Worm (Caenorhabditis elegans) whole organism, L3 larva: ENCODE measurements around the gene F49C5.5.

Experiments
- ZK546.5 ChIP-seq: sonication (generic microtip); optimal IDR thresholded peaks from 2 replicates; lab custom pipeline; 2017; ENCODE audit warnings: missing biosample characterization, missing genetic modification characterization
- ama-1 ChIP-seq: fragments of 150-350 bp; optimal IDR thresholded peaks from 2 replicates; lab custom pipeline; 2018
- ceh-16 ChIP-seq: sonication (generic microtip); optimal IDR thresholded peaks from 2 replicates; lab custom pipeline; 2017; ENCODE audit warnings: missing biosample characterization, missing genetic modification characterization
- ceh-28 ChIP-seq: fragments of 150-350 bp; optimal IDR thresholded peaks from 2 replicates; lab custom pipeline; 2014; ENCODE audit warnings: missing biosample characterization, missing genetic modification reagents, missing genetic modification characterization
- ceh-9 ChIP-seq: sonication (generic microtip); optimal IDR thresholded peaks from 2 replicates; lab custom pipeline; 2018; ENCODE audit warnings: missing biosample characterization, missing genetic modification characterization
- daf-12 ChIP-seq: fragments of 150-350 bp; optimal IDR thresholded peaks from 2 replicates; lab custom pipeline; 2014; ENCODE audit warnings: missing biosample characterization, missing genetic modification reagents, missing genetic modification characterization
- egl-5 ChIP-seq: fragments of 150-350 bp; optimal IDR thresholded peaks from 2 replicates; lab custom pipeline; 2017; ENCODE audit warnings: missing biosample characterization, missing genetic modification reagents, missing genetic modification characterization, inconsistent platforms
- elt-1 ChIP-seq: fragments of 150-350 bp; optimal IDR thresholded peaks from 2 replicates; lab custom pipeline; 2014; ENCODE audit warnings: missing biosample characterization, missing genetic modification characterization
- elt-2 ChIP-seq: sonication (generic microtip); optimal IDR thresholded peaks from 2 replicates; lab custom pipeline; 2016; ENCODE audit warnings: missing genetic modification reagents, mild to moderate bottlenecking, missing genetic modification characterization, missing compliant biosample characterization
- elt-3 ChIP-seq, 3 experiments: fragments of 150-350 bp in 1 of 3; sonication (generic microtip) in 2 of 3; optimal IDR thresholded peaks; 2 replicates in 2 of 3; 4 replicates in 1 of 3; lab custom pipeline; 2014 to 2017; ENCODE audit warnings: missing biosample characterization in 3 of 3, missing genetic modification characterization in 3 of 3
- lin-15B ChIP-seq: fragments of 150-350 bp; optimal IDR thresholded peaks from 2 replicates; lab custom pipeline; 2014; ENCODE audit warnings: missing biosample characterization, missing genetic modification characterization
- lin-39 ChIP-seq: fragments of 150-350 bp; optimal IDR thresholded peaks from 2 replicates; lab custom pipeline; 2018; ENCODE audit warnings: missing biosample characterization, missing genetic modification reagents, missing genetic modification characterization
- lsy-12 ChIP-seq: sonication (generic microtip); optimal IDR thresholded peaks from 2 replicates; lab custom pipeline; 2016; ENCODE audit warnings: mild to moderate bottlenecking, missing genetic modification characterization, missing compliant biosample characterization
- mdl-1 ChIP-seq: fragments of 150-350 bp; optimal IDR thresholded peaks from 2 replicates; lab custom pipeline; 2014; ENCODE audit warnings: missing biosample characterization, missing genetic modification characterization
- mml-1 ChIP-seq: fragments of 150-350 bp; sonication (generic microtip); optimal IDR thresholded peaks from 3 replicates; lab custom pipeline; 2014; ENCODE audit warnings: missing biosample characterization, missing genetic modification characterization
- nfya-1 ChIP-seq: sonication (generic microtip); optimal IDR thresholded peaks from 2 replicates; lab custom pipeline; 2017; ENCODE audit warnings: missing genetic modification characterization, mild to moderate bottlenecking, missing compliant biosample characterization, antibody characterized with exemption, moderate library complexity; ENCODE audit not compliant: insufficient read depth
- nhr-11 ChIP-seq: fragments of 150-350 bp; optimal IDR thresholded peaks from 2 replicates; lab custom pipeline; 2014; ENCODE audit warnings: missing biosample characterization, missing genetic modification characterization
- nhr-12 ChIP-seq: fragments of 150-350 bp; optimal IDR thresholded peaks from 2 replicates; lab custom pipeline; 2014; ENCODE audit warnings: missing biosample characterization, missing genetic modification characterization
- nhr-237 ChIP-seq: fragments of 150-350 bp; optimal IDR thresholded peaks from 2 replicates; lab custom pipeline; 2014; ENCODE audit warnings: missing biosample characterization, missing genetic modification characterization
- nhr-25 ChIP-seq: sonication (generic microtip); optimal IDR thresholded peaks from 2 replicates; lab custom pipeline; 2017; ENCODE audit warnings: missing biosample characterization, missing genetic modification characterization
- nhr-28 ChIP-seq: fragments of 150-350 bp; optimal IDR thresholded peaks from 2 replicates; lab custom pipeline; 2014; ENCODE audit warnings: missing biosample characterization, missing genetic modification characterization
- nhr-67 ChIP-seq: fragments of 150-350 bp; optimal IDR thresholded peaks from 2 replicates; lab custom pipeline; 2014; ENCODE audit warnings: missing biosample characterization, missing genetic modification characterization
- nhr-76 ChIP-seq: fragments of 150-350 bp; sonication (generic microtip); optimal IDR thresholded peaks from 5 replicates; lab custom pipeline; 2014; ENCODE audit warnings: missing biosample characterization, missing genetic modification characterization
- nhr-77 ChIP-seq: fragments of 150-350 bp; optimal IDR thresholded peaks from 2 replicates; lab custom pipeline; 2014; ENCODE audit warnings: missing biosample characterization, missing genetic modification characterization
- pha-4 ChIP-seq: fragments of 150-350 bp; optimal IDR thresholded peaks from 2 replicates; lab custom pipeline; 2014; ENCODE audit warnings: missing biosample characterization, missing genetic modification reagents, missing genetic modification characterization
- pqm-1 ChIP-seq: fragments of 150-350 bp; optimal IDR thresholded peaks from 2 replicates; lab custom pipeline; 2017; ENCODE audit warnings: missing biosample characterization, missing genetic modification characterization, inconsistent platforms
- sea-2 ChIP-seq: fragments of 150-350 bp; sonication (generic microtip); optimal IDR thresholded peaks from 4 replicates; lab custom pipeline; 2014; ENCODE audit warnings: missing biosample characterization, missing genetic modification reagents, missing genetic modification characterization
- snpc-4 ChIP-seq: fragments of 150-350 bp; optimal IDR thresholded peaks from 2 replicates; lab custom pipeline; 2014; ENCODE audit warnings: missing biosample characterization, missing genetic modification characterization
- unc-39 ChIP-seq: sonication (generic microtip); optimal IDR thresholded peaks from 4 replicates; lab custom pipeline; 2017; ENCODE audit warnings: missing biosample characterization, missing genetic modification characterization
- zag-1 ChIP-seq: fragments of 150-350 bp; optimal IDR thresholded peaks from 2 replicates; lab custom pipeline; 2014; ENCODE audit warnings: missing biosample characterization, missing genetic modification characterization
- ztf-11 ChIP-seq: fragments of 150-350 bp; optimal IDR thresholded peaks from 2 replicates; lab custom pipeline; 2014; ENCODE audit warnings: missing biosample characterization, missing genetic modification characterization
- ztf-4 ChIP-seq: fragments of 150-350 bp; optimal IDR thresholded peaks from 2 replicates; lab custom pipeline; 2014; ENCODE audit warnings: missing biosample characterization, missing genetic modification characterization

F49C5.5 gene

ce11 chrII:12527947-12528346 lies 18.4 kb downstream of the F49C5.5 start, which contains the start of gene srx-119:
Gene srx-119, plus strand, starts transcription at chrII:12528247.
- TF ChIP-seq lin-39 = no peak
- TF ChIP-seq nhr-12 (tag; lab: Kevin White, UChicago) = no peak
- TF ChIP-seq pqm-1 (tag; lab: Kevin White, UChicago) = no peak
- no peak for TF ChIP-seq ceh-9 (tag; lab: Kevin White, UChicago)
- TF ChIP-seq nhr-237 = no peak
- TF ChIP-seq elt-2 (tag; lab: Kevin White, UChicago) = no peak
- no peak for TF ChIP-seq mml-1 (tag; lab: Kevin White, UChicago)
- TF ChIP-seq lin-15B (tag; lab: Kevin White, UChicago) = no peak
- TF ChIP-seq ceh-28 (tag; lab: Kevin White, UChicago) = no peak
- TF ChIP-seq egl-5 (tag; lab: Kevin White, UChicago) = no peak
- TF ChIP-seq ztf-4 (tag; lab: Kevin White, UChicago) = no peak
- TF ChIP-seq nhr-76 (tag; lab: Kevin White, UChicago) = no peak

DNA sequence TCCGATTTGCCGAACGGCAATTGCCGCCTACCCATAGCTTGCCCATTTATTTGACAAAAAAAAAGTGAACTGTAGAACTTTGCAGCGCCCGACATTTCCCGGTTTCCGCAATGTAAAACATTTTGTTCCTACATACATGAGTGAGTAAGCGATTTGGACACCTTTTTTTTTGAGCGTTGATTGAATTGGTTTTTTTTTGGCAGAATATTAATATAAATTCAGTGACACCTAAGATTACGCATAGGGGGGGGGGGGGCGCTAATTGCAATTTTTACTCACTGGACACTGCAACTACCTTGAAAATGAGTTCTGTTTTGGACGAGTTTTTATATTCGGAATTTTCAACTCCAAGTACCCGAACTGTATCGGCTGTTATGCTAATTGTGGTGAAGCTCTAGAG lies 20.8 kb downstream of the F49C5.5 start, which contains the start of gene srx-118:
srx-118 (plus strand) TSS at position 301 of the 400 bp plus-strand sequence.
- TF ChIP-seq elt-1 (tag; lab: Kevin White, UChicago) = no peak
- TF ChIP-seq daf-12 (tag; lab: Kevin White, UChicago) = no peak
- TF ChIP-seq snpc-4 = no peak
- no peak for TF ChIP-seq ceh-16 (tag; lab: Kevin White, UChicago)
- no peak for TF ChIP-seq ceh-9 (tag; lab: Kevin White, UChicago)
- no peak for TF ChIP-seq zag-1

DNA sequence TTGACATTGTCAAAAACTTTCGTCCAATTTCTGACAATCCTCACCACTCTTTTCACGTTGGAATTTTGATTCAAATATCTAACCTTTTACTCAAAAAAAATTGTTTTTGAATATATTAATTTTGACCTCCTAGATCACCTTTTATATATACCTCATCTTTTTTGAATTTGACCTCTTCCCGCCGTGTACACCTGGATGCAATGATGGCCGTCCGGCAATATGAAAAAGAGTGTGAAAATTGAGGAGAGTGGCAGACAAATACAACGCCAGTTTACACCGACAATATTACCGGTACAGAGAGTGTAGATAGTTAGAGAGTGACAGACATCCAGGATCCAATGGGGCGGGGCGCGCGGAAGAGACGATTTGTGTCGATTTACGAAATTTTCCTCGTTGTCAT lies 26.7 kb downstream of the F49C5.5 start, which contains the start of gene ceh-99:
ceh-99 (plus strand) TSS at position 366 of the 400 bp plus-strand sequence.
- TF ChIP-seq elt-2 (tag; lab: Kevin White, UChicago) = no peak
- no peak for TF ChIP-seq pha-4 (tag; lab: Kevin White, UChicago)
- no peak for TF ChIP-seq lsy-12 (tag; lab: Kevin White, UChicago)
- TF ChIP-seq elt-3 (tag; optimal IDR thresholded peaks at IDR 0.05; lab: Kevin White, UChicago) = no peak
- TF ChIP-seq zag-1 = no peak
- TF ChIP-seq lin-15B (tag; lab: Kevin White, UChicago) = no peak
- TF ChIP-seq elt-1 (tag; lab: Kevin White, UChicago) = no peak
- TF ChIP-seq nhr-77 = no peak
- no peak for TF ChIP-seq sea-2
- TF ChIP-seq ztf-11 (tag; lab: Kevin White, UChicago) = no peak
- TF ChIP-seq nfya-1 = no peak
- no peak for TF ChIP-seq nhr-11
- no peak for TF ChIP-seq unc-39 (tag; lab: Kevin White, UChicago)
- TF ChIP-seq, all 47 proteins: peak for 0

- TF ChIP-seq nfya-1 (peak; percentile 25), elt-2 (tag; lab: Kevin White, UChicago) (peak; percentile 99), ztf-11 (tag; lab: Kevin White, UChicago) (no peak), pqm-1 (tag; lab: Kevin White, UChicago) (peak; percentile 89)
These were observed 27.4 kb downstream of the F49C5.5 start, which contains the start of gene srh-70 for ce11 chrII:12518809-12519344. Gene srh-70, minus strand, starts transcription at chrII:12518859.

DNA sequence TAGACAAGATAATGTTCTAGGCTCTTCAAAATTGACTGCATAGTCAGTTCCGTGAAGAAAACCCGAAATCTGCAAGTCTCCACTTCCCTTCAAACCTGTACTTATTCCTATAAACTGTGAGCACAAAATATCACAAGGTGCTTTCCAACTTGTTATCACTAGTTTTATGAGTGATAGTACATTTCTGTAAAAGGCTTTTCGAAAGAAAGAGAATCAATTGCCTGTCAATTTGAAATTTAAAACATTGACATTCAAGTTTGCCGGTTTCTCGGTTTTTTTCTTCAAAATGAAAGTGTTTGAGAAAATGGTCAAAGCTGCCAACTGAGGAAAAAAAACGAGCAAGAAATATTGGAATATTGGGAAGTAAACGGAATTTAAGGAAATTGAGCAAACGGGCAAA lies 28.3 kb downstream of the F49C5.5 start:
- TF ChIP-seq nhr-12 (tag; lab: Kevin White, UChicago) (no peak), ceh-9 (tag; lab: Kevin White, UChicago) (no peak), nhr-28 (tag; lab: Kevin White, UChicago) (no peak), nfya-1 (no peak), nhr-25 (tag; lab: Kevin White, UChicago) (no peak), ztf-4 (tag; lab: Kevin White, UChicago) (no peak), elt-2 (tag; lab: Kevin White, UChicago) (peak; percentile 12), pqm-1 (tag; lab: Kevin White, UChicago) (peak; percentile 28), mdl-1 (no peak)

ce11 chrII:12516313-12516712 lies 30.0 kb downstream of the F49C5.5 start, which contains the start of gene srh-61:
Gene srh-61, minus strand, starts transcription at chrII:12516413.
- TF ChIP-seq ama-1 (no peak), ceh-9 (tag; lab: Kevin White, UChicago) (no peak), snpc-4 (no peak), ztf-11 (tag; lab: Kevin White, UChicago) (no peak), nhr-67 (tag; lab: Kevin White, UChicago) (no peak), lin-39 (no peak), ZK546.5 (no peak), nhr-11 (no peak), nhr-76 (tag; lab: Kevin White, UChicago) (no peak), ceh-28 (tag; lab: Kevin White, UChicago) (no peak), pha-4 (tag; lab: Kevin White, UChicago) (no peak)
